Fruit fly (Drosophila melanogaster): ENCODE results near the gene ymp.

Gene ymp

DNA sequence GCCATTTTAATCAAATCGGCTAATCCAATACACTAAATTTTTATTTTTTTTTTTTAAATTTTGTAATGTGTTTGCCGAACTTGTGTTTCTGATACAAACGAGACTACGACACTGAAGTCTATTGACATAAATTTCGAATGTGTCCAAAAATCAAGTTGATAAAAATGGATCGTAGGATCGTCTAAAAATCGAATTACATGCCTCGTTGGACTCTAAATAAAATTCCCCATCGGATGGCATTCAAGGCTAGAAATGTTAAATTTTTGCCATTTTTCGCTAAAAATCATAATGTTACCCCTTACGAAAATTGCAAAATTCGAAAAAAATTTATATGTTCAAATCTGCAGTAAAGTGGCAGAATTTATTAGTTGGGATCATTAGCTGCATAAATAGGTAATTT is at the start of gene ymp:
TSS of gene ymp (minus strand) at position 101 of the 400 bp plus-strand sequence.
- TF ChIP-seq CG4282 (GFP tag; optimal IDR thresholded peaks at IDR 0.05) (no peak), Eip74EF (GFP tag; optimal IDR thresholded peaks at IDR 0.05) (no peak), B-H1 (GFP tag; IDR thresholded peaks at IDR 0.05) (no peak), gem (tag; optimal IDR thresholded peaks at IDR 0.05) (no peak), CG10321 (GFP tag; IDR thresholded peaks at IDR 0.05) (no peak), CG10209 (GFP tag; optimal IDR thresholded peaks at IDR 0.05) (no peak), dpn (GFP tag; optimal IDR thresholded peaks at IDR 0.05) (no peak), CG3838 (GFP tag; optimal IDR thresholded peaks at IDR 0.05) (no peak)

dm6 chr3R:25652066-25652720 is 43.3 kb upstream of the ymp start:
- TF ChIP-seq knrl (GFP tag; IDR thresholded peaks at IDR 0.05; ENCODE audit: partially characterized antibody) = 0 out of 3 replicates have a peak, but pooled peaks have one; percentile 26
- TF ChIP-seq CG3847 (GFP tag; IDR thresholded peaks at IDR 0.05) = no peak
- no peak for TF ChIP-seq kni (GFP tag; optimal IDR thresholded peaks at IDR 0.05)
- no peak for TF ChIP-seq CG8290 (GFP tag; optimal IDR thresholded peaks at IDR 0.05)
- peak in 1 of 2 experiments; percentile 60 for TF ChIP-seq CG8290 (tag; optimal IDR thresholded peaks at IDR 0.05)
- no peak for TF ChIP-seq bsh (GFP tag; optimal IDR thresholded peaks at IDR 0.05)
- TF ChIP-seq CG6654 (GFP tag; optimal IDR thresholded peaks at IDR 0.05) = no peak
- TF ChIP-seq fru (optimal IDR thresholded peaks at IDR 0.05) = no peak
- no peak for TF ChIP-seq crp (GFP tag; optimal IDR thresholded peaks at IDR 0.05)
- no peak for TF ChIP-seq fd102C (GFP tag; optimal IDR thresholded peaks at IDR 0.05)
- peak; percentile 4 for TF ChIP-seq grau (tag; optimal IDR thresholded peaks at IDR 0.05)
- no peak for TF ChIP-seq cas (GFP tag; IDR thresholded peaks at IDR 0.05)
- TF ChIP-seq CG2678 (tag; optimal IDR thresholded peaks at IDR 0.05) = no peak
- TF ChIP-seq ase (GFP tag; IDR thresholded peaks at IDR 0.05) = no peak
- TF ChIP-seq cg (GFP tag; optimal IDR thresholded peaks at IDR 0.05) = no peak
- 0 out of 3 replicates have a peak, but pooled peaks have one; percentile 7 for TF ChIP-seq dysf (GFP tag; IDR thresholded peaks at IDR 0.05)
- TF ChIP-seq NfI (GFP tag; optimal IDR thresholded peaks at IDR 0.05) = peak; percentile 6
- no peak for TF ChIP-seq so (GFP tag; IDR thresholded peaks at IDR 0.05)
- peak; percentile 58 for TF ChIP-seq Vsx1 (GFP tag; optimal IDR thresholded peaks at IDR 0.05)
- peak; percentile 98 for TF ChIP-seq abd-A (tag; optimal IDR thresholded peaks at IDR 0.05)
- TF ChIP-seq CG4404 (GFP tag; IDR thresholded peaks at IDR 0.05) = no peak
- TF ChIP-seq Rx (GFP tag; IDR thresholded peaks at IDR 0.05) = no peak
- TF ChIP-seq pfk (GFP tag; optimal IDR thresholded peaks at IDR 0.05) = no peak
- no peak for TF ChIP-seq Mes4 (GFP tag; optimal IDR thresholded peaks at IDR 0.05)
- no peak for TF ChIP-seq CG10267 (tag; optimal IDR thresholded peaks at IDR 0.05)
- TF ChIP-seq cad (GFP tag; optimal IDR thresholded peaks at IDR 0.05) = no peak
- peak; percentile 36 for TF ChIP-seq Dp (GFP tag; optimal IDR thresholded peaks at IDR 0.05)
- TF ChIP-seq B-H1 (GFP tag; IDR thresholded peaks at IDR 0.05) = no peak
- no peak for TF ChIP-seq CG11695 (GFP tag; IDR thresholded peaks at IDR 0.05)
- TF ChIP-seq CG34224 (GFP tag; IDR thresholded peaks at IDR 0.05; ENCODE audit: partially characterized antibody) = peak; percentile 20; the same call in 1 of the 3 replicates
- no peak for TF ChIP-seq sr (GFP tag; IDR thresholded peaks at IDR 0.05)
- TF ChIP-seq crc (GFP tag; optimal IDR thresholded peaks at IDR 0.05) = no peak
- no peak for TF ChIP-seq CG17186 (GFP tag; optimal IDR thresholded peaks at IDR 0.05)
- no peak for TF ChIP-seq org-1 (GFP tag; optimal IDR thresholded peaks at IDR 0.05)
- no peak for TF ChIP-seq CG11085 (GFP tag; IDR thresholded peaks at IDR 0.05)
- no peak for TF ChIP-seq CG11093 (GFP tag; IDR thresholded peaks at IDR 0.05)
- TF ChIP-seq fd3F (GFP tag; optimal IDR thresholded peaks at IDR 0.05) = no peak
- TF ChIP-seq Adf1 (GFP tag; IDR thresholded peaks at IDR 0.05) = peak; percentile 35; the same call in 1 of the 2 replicates
- TF ChIP-seq btn (GFP tag; optimal IDR thresholded peaks at IDR 0.05) = no peak
- TF ChIP-seq mld (GFP tag; IDR thresholded peaks at IDR 0.05; ENCODE audit: partially characterized antibody) = no peak
- TF ChIP-seq oc (tag; optimal IDR thresholded peaks at IDR 0.05) = peak; percentile 71
- no peak for TF ChIP-seq gsb (GFP tag; IDR thresholded peaks at IDR 0.05)

Data from whole organism, embryonic.